Worm (Caenorhabditis elegans) whole organism, mixed stage, embryonic: ENCODE data around the gene T22F3.8.
A peak's percentile ranks its signal among the peaks of the same experiment; 100 is the strongest.

Source experiments
- M03D4.4 ChIP-seq: sonication (generic microtip); optimal IDR thresholded peaks from 2 replicates; lab custom pipeline; 2017; ENCODE audit warnings: mild to moderate bottlenecking, missing genetic modification characterization, missing compliant biosample characterization
- bed-3 ChIP-seq: fragments of 200-800 bp; sonication (Bioruptor generic); optimal IDR thresholded peaks from 3 replicates; lab custom pipeline; 2018; ENCODE audit warnings: mild to moderate bottlenecking, missing genetic modification characterization, moderate library complexity, missing compliant biosample characterization
- ceh-39 ChIP-seq: fragments of 150-350 bp; optimal IDR thresholded peaks from 2 replicates; lab custom pipeline; 2014; ENCODE audit warnings: missing biosample characterization, missing genetic modification characterization
- ceh-43 ChIP-seq: fragments of 200-800 bp; sonication (Bioruptor generic); optimal IDR thresholded peaks from 2 replicates; lab custom pipeline; 2018; ENCODE audit warnings: mild to moderate bottlenecking, missing genetic modification characterization, moderate library complexity, missing compliant biosample characterization
- ceh-83 ChIP-seq: fragments of 200-800 bp; sonication (Bioruptor generic); optimal IDR thresholded peaks from 2 replicates; lab custom pipeline; 2018; ENCODE audit warnings: mild to moderate bottlenecking, missing genetic modification characterization, missing compliant biosample characterization
- ces-1 ChIP-seq: fragments of 150-350 bp; optimal IDR thresholded peaks from 2 replicates; lab custom pipeline; 2014; ENCODE audit warnings: missing biosample characterization, missing genetic modification reagents, missing genetic modification characterization
- cnd-1 ChIP-seq: fragments of 200-800 bp; sonication (Bioruptor generic); optimal IDR thresholded peaks from 2 replicates; lab custom pipeline; 2018; ENCODE audit warnings: mild to moderate bottlenecking, missing genetic modification characterization, missing compliant biosample characterization
- drap-1 ChIP-seq: fragments of 200-800 bp; sonication (Bioruptor generic); optimal IDR thresholded peaks from 3 replicates; lab custom pipeline; 2018; ENCODE audit warnings: mild to moderate bottlenecking, missing genetic modification characterization, missing compliant biosample characterization
- elt-1 ChIP-seq: sonication (generic microtip); optimal IDR thresholded peaks from 2 replicates; lab custom pipeline; 2017; ENCODE audit warnings: missing genetic modification characterization, mild to moderate bottlenecking, missing compliant biosample characterization, antibody characterized with exemption, moderate library complexity, borderline replicate concordance; ENCODE audit not compliant: insufficient read depth
- flh-1 ChIP-seq: fragments of 200-800 bp; sonication (Bioruptor generic); optimal IDR thresholded peaks from 2 replicates; lab custom pipeline; 2018; ENCODE audit warnings: mild to moderate bottlenecking, missing genetic modification characterization, moderate library complexity, missing compliant biosample characterization
- ham-2 ChIP-seq: fragments of 200-800 bp; sonication (Bioruptor generic); optimal IDR thresholded peaks from 2 replicates; lab custom pipeline; 2018; ENCODE audit warnings: mild to moderate bottlenecking, missing genetic modification characterization, missing compliant biosample characterization
- hlh-1 ChIP-seq: fragments of 150-350 bp; optimal IDR thresholded peaks from 2 replicates; lab custom pipeline; 2014; ENCODE audit warnings: missing biosample characterization, missing genetic modification reagents, missing genetic modification characterization
- lin-32 ChIP-seq: fragments of 200-800 bp; sonication (Bioruptor generic); optimal IDR thresholded peaks from 2 replicates; lab custom pipeline; 2018; ENCODE audit warnings: mild to moderate bottlenecking, missing genetic modification characterization, missing compliant biosample characterization
- lsy-2 ChIP-seq: fragments of 150-350 bp; optimal IDR thresholded peaks from 2 replicates; lab custom pipeline; 2014; ENCODE audit warnings: missing biosample characterization, missing genetic modification characterization
- mep-1 ChIP-seq: fragments of 150-350 bp; optimal IDR thresholded peaks from 2 replicates; lab custom pipeline; 2017; ENCODE audit warnings: missing biosample characterization, missing genetic modification reagents, missing genetic modification characterization, inconsistent platforms
- mls-2 ChIP-seq: sonication (generic microtip); optimal IDR thresholded peaks from 2 replicates; lab custom pipeline; 2016; ENCODE audit warnings: mild to moderate bottlenecking, missing genetic modification characterization, moderate library complexity, missing compliant biosample characterization
- nhr-12 ChIP-seq: fragments of 150-350 bp; optimal IDR thresholded peaks from 2 replicates; lab custom pipeline; 2014; ENCODE audit warnings: missing biosample characterization, missing genetic modification characterization
- nhr-237 ChIP-seq: fragments of 150-350 bp; optimal IDR thresholded peaks from 2 replicates; lab custom pipeline; 2014; ENCODE audit warnings: missing biosample characterization, missing genetic modification characterization
- nhr-76 ChIP-seq: sonication (generic microtip); optimal IDR thresholded peaks from 2 replicates; lab custom pipeline; 2017; ENCODE audit warnings: missing biosample characterization, missing genetic modification characterization
- pha-4 ChIP-seq: fragments of 150-350 bp; optimal IDR thresholded peaks from 2 replicates; lab custom pipeline; 2018; ENCODE audit warnings: missing biosample characterization, missing genetic modification reagents, missing genetic modification characterization
- sem-2 ChIP-seq: fragments of 200-800 bp; sonication (Bioruptor generic); optimal IDR thresholded peaks from 2 replicates; lab custom pipeline; 2018; ENCODE audit warnings: mild to moderate bottlenecking, missing genetic modification characterization, missing compliant biosample characterization
- snpc-4 ChIP-seq: fragments of 150-350 bp; optimal IDR thresholded peaks from 2 replicates; lab custom pipeline; 2014; ENCODE audit warnings: missing biosample characterization, missing genetic modification characterization
- sptf-1 ChIP-seq: sonication (generic microtip); optimal IDR thresholded peaks from 2 replicates; lab custom pipeline; 2017; ENCODE audit warnings: mild to moderate bottlenecking, missing genetic modification characterization, moderate library complexity, missing compliant biosample characterization
- tbx-8 ChIP-seq: fragments of 200-800 bp; sonication (Bioruptor generic); optimal IDR thresholded peaks from 2 replicates; lab custom pipeline; 2018; ENCODE audit warnings: mild to moderate bottlenecking, missing genetic modification characterization, moderate library complexity, missing compliant biosample characterization
- unc-120 ChIP-seq: sonication (generic microtip); optimal IDR thresholded peaks from 2 replicates; lab custom pipeline; 2017; ENCODE audit warnings: missing genetic modification characterization, missing compliant biosample characterization; ENCODE audit not compliant: poor library complexity, severe bottlenecking
- unc-39 ChIP-seq: fragments of 150-350 bp; optimal IDR thresholded peaks from 2 replicates; lab custom pipeline; 2014; ENCODE audit warnings: missing biosample characterization, missing genetic modification characterization
- unc-62 ChIP-seq: fragments of 150-350 bp; optimal IDR thresholded peaks from 2 replicates; lab custom pipeline; 2014; ENCODE audit warnings: missing biosample characterization, missing genetic modification reagents, missing genetic modification characterization
- zip-8 ChIP-seq: fragments of 150-350 bp; optimal IDR thresholded peaks from 2 replicates; lab custom pipeline; 2014; ENCODE audit warnings: missing biosample characterization, missing genetic modification characterization
- ztf-11 ChIP-seq: fragments of 150-350 bp; optimal IDR thresholded peaks from 2 replicates; lab custom pipeline; 2014; ENCODE audit warnings: missing biosample characterization, missing genetic modification characterization

Gene T22F3.8

ce11 chrV:3588223-3588622 is 17.0 kb downstream of the T22F3.8 start:
- TF ChIP-seq unc-62 (GFP tag; lab: Kevin White, UChicago), result no peak
- no peak for TF ChIP-seq nhr-12
- TF ChIP-seq M03D4.4 (tag; lab: Kevin White, UChicago), result no peak
- no peak for TF ChIP-seq elt-1 (tag; lab: Kevin White, UChicago)
- TF ChIP-seq ztf-11 (tag; lab: Kevin White, UChicago), result no peak
- no peak for TF ChIP-seq mls-2
- no peak for TF ChIP-seq cnd-1
- TF ChIP-seq snpc-4, result no peak

- TF ChIP-seq lin-32 (no peak), ceh-43 (peak; percentile 82), hlh-1 (peak; percentile 27), tbx-8 (GFP tag; lab: Kevin White, UChicago) (peak; percentile 1), cnd-1 (peak; percentile 31), unc-120 (tag; lab: Kevin White, UChicago) (peak; percentile 28), bed-3 (GFP tag; lab: Kevin White, UChicago) (peak; percentile 40), M03D4.4 (tag; lab: Kevin White, UChicago) (peak; percentile 80), ceh-83 (peak; percentile 69), flh-1 (GFP tag; lab: Kevin White, UChicago) (peak; percentile 33), drap-1 (GFP tag; lab: Kevin White, UChicago) (peak; percentile 42), nhr-237 (tag; lab: Kevin White, UChicago) (no peak), sptf-1 (tag; lab: Kevin White, UChicago) (peak; percentile 86), mls-2 (peak; percentile 74), mep-1 (tag; lab: Kevin White, UChicago) (no peak), zip-8 (no peak), sem-2 (GFP tag; lab: Kevin White, UChicago) (peak; percentile 28)
Measured at ce11 chrV:3587633-3588032, 17.6 kb downstream of the T22F3.8 start.

- TF ChIP-seq flh-1 (GFP tag; lab: Kevin White, UChicago), result no peak
Measured at ce11 chrV:3586014-3586689, 19.1 kb downstream of the T22F3.8 start, which contains the start of the genes rpl-11.1 and T22F3.2. Gene rpl-11.1, minus strand, starts transcription at chrV:3586064. Gene T22F3.2, plus strand, starts transcription at chrV:3586639.

ce11 chrV:3585011-3585410 is 20.2 kb downstream of the T22F3.8 start:
- TF ChIP-seq bed-3 (GFP tag; lab: Kevin White, UChicago) (no peak), ces-1 (no peak), unc-39 (no peak), mep-1 (tag; lab: Kevin White, UChicago) (no peak), ceh-39 (no peak), unc-62 (GFP tag; lab: Kevin White, UChicago) (no peak), M03D4.4 (tag; lab: Kevin White, UChicago) (no peak), flh-1 (GFP tag; lab: Kevin White, UChicago) (no peak), lsy-2 (tag; lab: Kevin White, UChicago) (no peak), pha-4 (tag; lab: Kevin White, UChicago) (no peak)
- TF ChIP-seq, all 35 proteins: peak for 0

- TF ChIP-seq nhr-12 (no peak), ceh-43 (no peak), bed-3 (GFP tag; lab: Kevin White, UChicago) (no peak), mep-1 (tag; lab: Kevin White, UChicago) (no peak), nhr-76 (tag; lab: Kevin White, UChicago) (no peak)
Measured at ce11 chrV:3583622-3584021, 21.6 kb downstream of the T22F3.8 start.

ce11 chrV:3582671-3583070 is 22.6 kb downstream of the T22F3.8 start:
- TF ChIP-seq nhr-237 (tag; lab: Kevin White, UChicago), result no peak
- no peak for TF ChIP-seq nhr-76 (tag; lab: Kevin White, UChicago)
- no peak for TF ChIP-seq mls-2
- TF ChIP-seq lsy-2 (tag; lab: Kevin White, UChicago), result no peak
- TF ChIP-seq bed-3 (GFP tag; lab: Kevin White, UChicago), result no peak
- no peak for TF ChIP-seq pha-4 (tag; lab: Kevin White, UChicago)
- TF ChIP-seq mep-1 (tag; lab: Kevin White, UChicago), result no peak
- TF ChIP-seq ces-1, result no peak
- no peak for TF ChIP-seq snpc-4
- no peak for TF ChIP-seq ham-2 (GFP tag; lab: Kevin White, UChicago)
